Worm (Caenorhabditis elegans) whole organism, L3 larva: ENCODE data around the gene B0507.6.

ENCODE experiments used
- R02D3.7 ChIP-seq: fragments of 150-350 bp; optimal IDR thresholded peaks from 2 replicates; lab custom pipeline; 2014; ENCODE audit warnings: missing biosample characterization, missing genetic modification characterization
- ZK546.5 ChIP-seq: sonication (generic microtip); optimal IDR thresholded peaks from 2 replicates; lab custom pipeline; 2017; ENCODE audit warnings: missing biosample characterization, missing genetic modification characterization
- ama-1 ChIP-seq: fragments of 150-350 bp; optimal IDR thresholded peaks from 2 replicates; lab custom pipeline; 2018
- ceh-16 ChIP-seq: sonication (generic microtip); optimal IDR thresholded peaks from 2 replicates; lab custom pipeline; 2017; ENCODE audit warnings: missing biosample characterization, missing genetic modification characterization
- ceh-28 ChIP-seq: fragments of 150-350 bp; optimal IDR thresholded peaks from 2 replicates; lab custom pipeline; 2014; ENCODE audit warnings: missing biosample characterization, missing genetic modification reagents, missing genetic modification characterization
- ceh-82 ChIP-seq: fragments of 150-350 bp; optimal IDR thresholded peaks from 2 replicates; lab custom pipeline; 2014; ENCODE audit warnings: missing biosample characterization, missing genetic modification characterization
- ceh-9 ChIP-seq: sonication (generic microtip); optimal IDR thresholded peaks from 2 replicates; lab custom pipeline; 2018; ENCODE audit warnings: missing biosample characterization, missing genetic modification characterization
- daf-12 ChIP-seq: fragments of 150-350 bp; optimal IDR thresholded peaks from 2 replicates; lab custom pipeline; 2014; ENCODE audit warnings: missing biosample characterization, missing genetic modification reagents, missing genetic modification characterization
- egl-27 ChIP-seq: sonication (generic microtip); optimal IDR thresholded peaks from 4 replicates; lab custom pipeline; 2017; ENCODE audit warnings: missing biosample characterization, missing genetic modification reagents, missing genetic modification characterization
- egl-5 ChIP-seq: fragments of 150-350 bp; optimal IDR thresholded peaks from 2 replicates; lab custom pipeline; 2017; ENCODE audit warnings: missing biosample characterization, missing genetic modification reagents, missing genetic modification characterization, inconsistent platforms
- elt-2 ChIP-seq: sonication (generic microtip); optimal IDR thresholded peaks from 2 replicates; lab custom pipeline; 2016; ENCODE audit warnings: missing genetic modification reagents, mild to moderate bottlenecking, missing genetic modification characterization, missing compliant biosample characterization
- elt-3 ChIP-seq, 3 experiments: fragments of 150-350 bp in 1 of 3; sonication (generic microtip) in 2 of 3; optimal IDR thresholded peaks; 2 replicates in 2 of 3; 4 replicates in 1 of 3; lab custom pipeline; 2014 to 2017; ENCODE audit warnings: missing biosample characterization in 3 of 3, missing genetic modification characterization in 3 of 3
- eor-1 ChIP-seq, 2 experiments: fragments of 150-350 bp; optimal IDR thresholded peaks; 2 replicates each; lab custom pipeline; 2014 to 2018; ENCODE audit warnings: missing biosample characterization in 2 of 2, missing genetic modification characterization in 2 of 2
- fkh-10 ChIP-seq: sonication (generic microtip); optimal IDR thresholded peaks from 2 replicates; lab custom pipeline; 2017; ENCODE audit warnings: missing biosample characterization, missing genetic modification reagents, missing genetic modification characterization
- fkh-2 ChIP-seq: fragments of 150-350 bp; optimal IDR thresholded peaks from 2 replicates; lab custom pipeline; 2014; ENCODE audit warnings: missing biosample characterization, missing genetic modification reagents, missing genetic modification characterization
- fos-1 ChIP-seq: fragments of 150-350 bp; optimal IDR thresholded peaks from 2 replicates; lab custom pipeline; 2014; ENCODE audit warnings: missing biosample characterization, missing genetic modification characterization
- jun-1 ChIP-seq: fragments of 150-350 bp; optimal IDR thresholded peaks from 2 replicates; lab custom pipeline; 2014; ENCODE audit warnings: missing biosample characterization, missing genetic modification reagents, missing genetic modification characterization
- lin-15B ChIP-seq: fragments of 150-350 bp; optimal IDR thresholded peaks from 2 replicates; lab custom pipeline; 2014; ENCODE audit warnings: missing biosample characterization, missing genetic modification characterization
- lin-39 ChIP-seq: fragments of 150-350 bp; optimal IDR thresholded peaks from 2 replicates; lab custom pipeline; 2018; ENCODE audit warnings: missing biosample characterization, missing genetic modification reagents, missing genetic modification characterization
- mml-1 ChIP-seq: fragments of 150-350 bp; sonication (generic microtip); optimal IDR thresholded peaks from 3 replicates; lab custom pipeline; 2014; ENCODE audit warnings: missing biosample characterization, missing genetic modification characterization
- nfya-1 ChIP-seq: sonication (generic microtip); optimal IDR thresholded peaks from 2 replicates; lab custom pipeline; 2017; ENCODE audit warnings: missing genetic modification characterization, mild to moderate bottlenecking, missing compliant biosample characterization, antibody characterized with exemption, moderate library complexity; ENCODE audit not compliant: insufficient read depth
- nhr-11 ChIP-seq: fragments of 150-350 bp; optimal IDR thresholded peaks from 2 replicates; lab custom pipeline; 2014; ENCODE audit warnings: missing biosample characterization, missing genetic modification characterization
- nhr-237 ChIP-seq: fragments of 150-350 bp; optimal IDR thresholded peaks from 2 replicates; lab custom pipeline; 2014; ENCODE audit warnings: missing biosample characterization, missing genetic modification characterization
- nhr-25 ChIP-seq: sonication (generic microtip); optimal IDR thresholded peaks from 2 replicates; lab custom pipeline; 2017; ENCODE audit warnings: missing biosample characterization, missing genetic modification characterization
- nhr-28 ChIP-seq: fragments of 150-350 bp; optimal IDR thresholded peaks from 2 replicates; lab custom pipeline; 2014; ENCODE audit warnings: missing biosample characterization, missing genetic modification characterization
- nhr-67 ChIP-seq: fragments of 150-350 bp; optimal IDR thresholded peaks from 2 replicates; lab custom pipeline; 2014; ENCODE audit warnings: missing biosample characterization, missing genetic modification characterization
- pha-4 ChIP-seq: fragments of 150-350 bp; optimal IDR thresholded peaks from 2 replicates; lab custom pipeline; 2014; ENCODE audit warnings: missing biosample characterization, missing genetic modification reagents, missing genetic modification characterization
- pqm-1 ChIP-seq: fragments of 150-350 bp; optimal IDR thresholded peaks from 2 replicates; lab custom pipeline; 2017; ENCODE audit warnings: missing biosample characterization, missing genetic modification characterization, inconsistent platforms
- skn-1 ChIP-seq: fragments of 150-350 bp; optimal IDR thresholded peaks from 2 replicates; lab custom pipeline; 2014; ENCODE audit warnings: missing biosample characterization, missing genetic modification characterization
- snpc-4 ChIP-seq: fragments of 150-350 bp; optimal IDR thresholded peaks from 2 replicates; lab custom pipeline; 2014; ENCODE audit warnings: missing biosample characterization, missing genetic modification characterization
- tbx-2 ChIP-seq: sonication (generic microtip); optimal IDR thresholded peaks from 2 replicates; lab custom pipeline; 2016; ENCODE audit warnings: mild to moderate bottlenecking, missing genetic modification characterization, missing compliant biosample characterization
- unc-39 ChIP-seq: sonication (generic microtip); optimal IDR thresholded peaks from 4 replicates; lab custom pipeline; 2017; ENCODE audit warnings: missing biosample characterization, missing genetic modification characterization
- unc-62 ChIP-seq: fragments of 150-350 bp; sonication (generic microtip); optimal IDR thresholded peaks from 4 replicates; lab custom pipeline; 2014; ENCODE audit warnings: missing biosample characterization, missing genetic modification reagents, missing genetic modification characterization
- zag-1 ChIP-seq: fragments of 150-350 bp; optimal IDR thresholded peaks from 2 replicates; lab custom pipeline; 2014; ENCODE audit warnings: missing biosample characterization, missing genetic modification characterization
- ztf-11 ChIP-seq: fragments of 150-350 bp; optimal IDR thresholded peaks from 2 replicates; lab custom pipeline; 2014; ENCODE audit warnings: missing biosample characterization, missing genetic modification characterization

B0507.6 gene

ce11 chrV:8767041-8767440, 21.1 kb downstream of the B0507.6 start:
- no peak for TF ChIP-seq elt-2 (tag; lab: Kevin White, UChicago)
- TF ChIP-seq jun-1 (tag; lab: Kevin White, UChicago) = no peak
- TF ChIP-seq eor-1 (tag; optimal IDR thresholded peaks at IDR 0.05; lab: Kevin White, UChicago) = no peak
- no peak for TF ChIP-seq daf-12 (tag; lab: Kevin White, UChicago)
- TF ChIP-seq egl-5 (tag; lab: Kevin White, UChicago) = no peak
- TF ChIP-seq ZK546.5 (tag; lab: Kevin White, UChicago) = no peak
- TF ChIP-seq ztf-11 (tag; lab: Kevin White, UChicago) = no peak
- TF ChIP-seq fos-1 (tag; lab: Kevin White, UChicago) = no peak
- TF ChIP-seq ceh-9 (tag; lab: Kevin White, UChicago) = no peak
- TF ChIP-seq nhr-11 (tag; lab: Kevin White, UChicago) = no peak
- no peak for TF ChIP-seq nhr-28 (tag; lab: Kevin White, UChicago)
- TF ChIP-seq nhr-67 (tag; lab: Kevin White, UChicago) = no peak
- TF ChIP-seq snpc-4 (tag; lab: Kevin White, UChicago) = no peak
- no peak for TF ChIP-seq mml-1
- no peak for TF ChIP-seq nhr-25 (tag; lab: Kevin White, UChicago)
- TF ChIP-seq ceh-82 (tag; lab: Kevin White, UChicago) = no peak
- TF ChIP-seq unc-39 (tag; lab: Kevin White, UChicago) = no peak
- TF ChIP-seq tbx-2 = no peak
- TF ChIP-seq pha-4 = no peak

- TF ChIP-seq pqm-1 (tag; lab: Kevin White, UChicago) (peak; percentile 89), lin-15B (tag; lab: Kevin White, UChicago) (no peak), ceh-82 (tag; lab: Kevin White, UChicago) (no peak), elt-2 (tag; lab: Kevin White, UChicago) (peak; percentile 87), unc-39 (tag; lab: Kevin White, UChicago) (no peak), ama-1 (lab: Kevin White, UChicago) (no peak), nhr-11 (tag; lab: Kevin White, UChicago) (no peak), fos-1 (tag; lab: Kevin White, UChicago) (no peak), nhr-25 (tag; lab: Kevin White, UChicago) (no peak), pha-4 (peak; percentile 76), egl-5 (tag; lab: Kevin White, UChicago) (no peak), ztf-11 (tag; lab: Kevin White, UChicago) (no peak), jun-1 (tag; lab: Kevin White, UChicago) (no peak), fkh-10 (GFP tag; lab: Kevin White, UChicago) (no peak)
- TF ChIP-seq, all 47 proteins: peak for 3
Observed at ce11 chrV:8767493-8767892, 21.5 kb downstream of the B0507.6 start.

ce11 chrV:8768481-8768959, 22.6 kb downstream of the B0507.6 start, which contains the start of gene B0507.3:
TSS of gene B0507.3 (plus strand) at chrV:8768909.
- no peak for TF ChIP-seq elt-3 (tag; optimal IDR thresholded peaks at IDR 0.05; lab: Kevin White, UChicago)
- peak; percentile 67 for TF ChIP-seq egl-27 (tag; lab: Kevin White, UChicago)
- TF ChIP-seq nhr-67 (tag; lab: Kevin White, UChicago) = no peak
- peak; percentile 100 for TF ChIP-seq elt-2 (tag; lab: Kevin White, UChicago)
- no peak for TF ChIP-seq ceh-28
- no peak for TF ChIP-seq lin-39 (tag; lab: Kevin White, UChicago)
- TF ChIP-seq fos-1 (tag; lab: Kevin White, UChicago) = peak; percentile 32
- no peak for TF ChIP-seq lin-15B (tag; lab: Kevin White, UChicago)
- TF ChIP-seq pqm-1 (tag; lab: Kevin White, UChicago) = peak; percentile 100
- TF ChIP-seq ceh-9 (tag; lab: Kevin White, UChicago) = no peak
- TF ChIP-seq pha-4 = peak; percentile 79
- TF ChIP-seq jun-1 (tag; lab: Kevin White, UChicago) = peak; percentile 90
- TF ChIP-seq mml-1 = no peak
- TF ChIP-seq nhr-25 (tag; lab: Kevin White, UChicago) = no peak
- TF ChIP-seq skn-1 = peak; percentile 41
- no peak for TF ChIP-seq ceh-16 (tag; lab: Kevin White, UChicago)
- TF ChIP-seq eor-1 (tag; optimal IDR thresholded peaks at IDR 0.05; lab: Kevin White, UChicago) = no peak

ce11 chrV:8769154-8769553, 23.2 kb downstream of the B0507.6 start:
- TF ChIP-seq unc-62 (GFP tag; lab: Kevin White, UChicago) (no peak), ceh-28 (no peak), nhr-11 (tag; lab: Kevin White, UChicago) (no peak), R02D3.7 (tag; lab: Kevin White, UChicago) (no peak), skn-1 (no peak), nhr-237 (no peak), nfya-1 (tag; lab: Kevin White, UChicago) (no peak), fkh-2 (no peak), nhr-28 (tag; lab: Kevin White, UChicago) (no peak), jun-1 (tag; lab: Kevin White, UChicago) (peak; percentile 85), zag-1 (no peak), lin-39 (tag; lab: Kevin White, UChicago) (no peak), daf-12 (tag; lab: Kevin White, UChicago) (no peak), ceh-9 (tag; lab: Kevin White, UChicago) (no peak), elt-2 (tag; lab: Kevin White, UChicago) (peak; percentile 98), egl-5 (tag; lab: Kevin White, UChicago) (no peak), pqm-1 (tag; lab: Kevin White, UChicago) (peak; percentile 84), snpc-4 (tag; lab: Kevin White, UChicago) (no peak), pha-4 (peak; percentile 34), fkh-10 (GFP tag; lab: Kevin White, UChicago) (no peak), ama-1 (lab: Kevin White, UChicago) (no peak)
